Worm (Caenorhabditis elegans): ENCODE results near the gene nhr-247.

nhr-247 gene

ce11 chrV:15303625-15304024 lies 19.2 kb upstream of the nhr-247 start, which contains the start of gene srx-48:
srx-48 (minus strand) TSS chrV:15303725.
- no peak for TF ChIP-seq nhr-77 (tag; optimal IDR thresholded peaks at IDR 0.05)
- TF ChIP-seq nhr-237 (tag; optimal IDR thresholded peaks at IDR 0.05): no peak
- no peak for TF ChIP-seq F49E8.2 (tag; optimal IDR thresholded peaks at IDR 0.05; ENCODE audit: borderline replicate concordance)
- TF ChIP-seq dmd-9 (GFP tag; IDR thresholded peaks at IDR 0.05): no peak

ce11 chrV:15305502-15305901 lies 17.3 kb upstream of the nhr-247 start, which contains the start of gene T26H8.5:
T26H8.5 (minus strand) TSS chrV:15305602.
- no peak for TF ChIP-seq ceh-32 (tag; optimal IDR thresholded peaks at IDR 0.05; ENCODE audit: poor library complexity)
- no peak for TF ChIP-seq sdz-12 (GFP tag; optimal IDR thresholded peaks at IDR 0.05)
- TF ChIP-seq jun-1 (tag; optimal IDR thresholded peaks at IDR 0.05): no peak
- no peak for TF ChIP-seq duxl-1 (tag; optimal IDR thresholded peaks at IDR 0.05; ENCODE audit: poor library complexity)
- no peak for TF ChIP-seq ztf-7 (tag; optimal IDR thresholded peaks at IDR 0.05)
- no peak for TF ChIP-seq F49E8.2 (tag; optimal IDR thresholded peaks at IDR 0.05; ENCODE audit: borderline replicate concordance)
- no peak for TF ChIP-seq cey-2 (tag; optimal IDR thresholded peaks at IDR 0.05; ENCODE audit: borderline replicate concordance, insufficient read depth)

- TF ChIP-seq unc-39 (tag; optimal IDR thresholded peaks at IDR 0.05): no peak
- no peak for TF ChIP-seq madf-9 (GFP tag; conservative IDR thresholded peaks at IDR 0.05)
Measured at ce11 chrV:15306745-15307144, 16.0 kb upstream of the nhr-247 start, which contains the start of gene T26H8.4. T26H8.4 (minus strand) TSS chrV:15306845.

ce11 chrV:15309011-15309410 lies 13.8 kb upstream of the nhr-247 start, which contains the start of gene srz-10:
srz-10 (minus strand) TSS chrV:15309098.
- no peak for TF ChIP-seq T20F7.1 (GFP tag; optimal IDR thresholded peaks at IDR 0.05)
- TF ChIP-seq sdz-12 (GFP tag; optimal IDR thresholded peaks at IDR 0.05): no peak
- no peak for TF ChIP-seq D1046.2 (GFP tag; IDR thresholded peaks at IDR 0.05)
- no peak for TF ChIP-seq hif-1 (tag; optimal IDR thresholded peaks at IDR 0.05)
- no peak for TF ChIP-seq mep-1 (tag; optimal IDR thresholded peaks at IDR 0.05)
- TF ChIP-seq dpl-1 (GFP tag; optimal IDR thresholded peaks at IDR 0.05): no peak
- no peak for TF ChIP-seq ceh-32 (tag; optimal IDR thresholded peaks at IDR 0.05; ENCODE audit: poor library complexity)
- no peak for TF ChIP-seq aly-2 (tag; optimal IDR thresholded peaks at IDR 0.05)
- no peak for TF ChIP-seq dmd-8 (GFP tag; IDR thresholded peaks at IDR 0.05)
- no peak for TF ChIP-seq lsy-2 (tag; optimal IDR thresholded peaks at IDR 0.05)
- TF ChIP-seq pqm-1 (tag; optimal IDR thresholded peaks at IDR 0.05): no peak

- no peak for TF ChIP-seq nhr-77 (tag; optimal IDR thresholded peaks at IDR 0.05)
- TF ChIP-seq daf-19 (GFP tag; conservative IDR thresholded peaks at IDR 0.05): no peak
- no peak for TF ChIP-seq arid-1 (GFP tag; conservative IDR thresholded peaks at IDR 0.05)
- no peak for TF ChIP-seq zag-1 (tag; optimal IDR thresholded peaks at IDR 0.05)
- TF ChIP-seq php-3 (GFP tag; IDR thresholded peaks at IDR 0.05): no peak
- TF ChIP-seq aha-1 (tag): no peak
- TF ChIP-seq fkh-10 (GFP tag; optimal IDR thresholded peaks at IDR 0.05): no peak
- TF ChIP-seq jun-1 (tag; optimal IDR thresholded peaks at IDR 0.05): no peak
- no peak for TF ChIP-seq attf-4 (tag; optimal IDR thresholded peaks at IDR 0.05)
- TF ChIP-seq nhr-10 (tag; optimal IDR thresholded peaks at IDR 0.05): no peak
- TF ChIP-seq nhr-11 (tag; optimal IDR thresholded peaks at IDR 0.05): no peak
- TF ChIP-seq fos-1 (tag; optimal IDR thresholded peaks at IDR 0.05): no peak
- TF ChIP-seq ceh-28 (tag; optimal IDR thresholded peaks at IDR 0.05): no peak
- no peak for TF ChIP-seq lin-38 (GFP tag; IDR thresholded peaks at IDR 0.05)
- no peak for TF ChIP-seq lir-3 (tag; optimal IDR thresholded peaks at IDR 0.05)
- TF ChIP-seq duxl-1 (tag; optimal IDR thresholded peaks at IDR 0.05; ENCODE audit: poor library complexity): no peak
- no peak for TF ChIP-seq nhr-28 (tag; optimal IDR thresholded peaks at IDR 0.05)
Measured at ce11 chrV:15310780-15311179, 12.0 kb upstream of the nhr-247 start, which contains the start of gene irld-62. irld-62 (plus strand) TSS chrV:15311080.
